Worm (Caenorhabditis elegans): ENCODE results near the gene F10G7.9.

DNA sequence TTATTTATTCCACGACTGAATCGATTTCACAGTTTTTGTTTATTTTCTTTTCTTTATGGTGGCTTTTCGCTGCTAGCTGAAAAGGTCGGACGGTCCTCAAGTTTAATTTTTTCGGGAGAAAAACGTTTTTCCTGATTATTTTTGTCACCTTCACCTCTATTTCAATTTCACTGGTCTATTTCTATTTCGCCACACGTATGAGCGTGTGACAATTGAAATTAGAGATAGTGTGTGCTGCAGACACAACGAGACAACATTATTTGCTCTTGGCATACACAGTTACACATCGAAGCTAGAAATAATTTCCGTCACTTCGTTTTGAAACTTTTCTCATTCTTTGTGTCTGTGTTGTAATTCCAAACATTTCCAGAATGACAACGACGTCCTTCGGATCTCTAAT lies 9.4 kb upstream of the F10G7.9 start, which contains the start of gene F41C3.8:
- TF ChIP-seq ceh-82 (tag; optimal IDR thresholded peaks at IDR 0.05) (no peak), lir-3 (tag; optimal IDR thresholded peaks at IDR 0.05) (no peak), egl-27 (tag; optimal IDR thresholded peaks at IDR 0.05) (no peak), snpc-4 (tag; optimal IDR thresholded peaks at IDR 0.05) (no peak), php-3 (GFP tag; IDR thresholded peaks at IDR 0.05) (no peak), dmd-6 (GFP tag; IDR thresholded peaks at IDR 0.05) (peak; percentile 42; the same call in 1 of the 2 replicates), unc-130 (GFP tag; optimal IDR thresholded peaks at IDR 0.05) (no peak)

All from whole organism, L4 larva.